Worm (Caenorhabditis elegans) whole organism, L1 larva: ENCODE measurements around the gene F11D11.12.

Source experiments
- C04F5.9 ChIP-seq: sonication (generic microtip); optimal IDR thresholded peaks from 2 replicates; lab custom pipeline; 2016; ENCODE audit warnings: missing genetic modification characterization, missing compliant biosample characterization
- F16B12.6 ChIP-seq: fragments of 150-350 bp; optimal IDR thresholded peaks from 2 replicates; lab custom pipeline; 2014; ENCODE audit warnings: missing biosample characterization, missing genetic modification characterization
- Y116A8C.19 ChIP-seq: sonication (generic microtip); optimal IDR thresholded peaks from 2 replicates; lab custom pipeline; 2016; ENCODE audit warnings: missing compliant biosample characterization, missing genetic modification characterization, borderline replicate concordance
- aha-1 ChIP-seq: fragments of 150-350 bp; optimal IDR thresholded peaks from 2 replicates; lab custom pipeline; 2014; ENCODE audit warnings: missing biosample characterization, missing genetic modification characterization
- alr-1 ChIP-seq: fragments of 200-800 bp; sonication (Bioruptor generic); optimal IDR thresholded peaks from 2 replicates; lab custom pipeline; 2018; ENCODE audit warnings: borderline replicate concordance, mild to moderate bottlenecking, missing genetic modification characterization, missing compliant biosample characterization
- aly-2 ChIP-seq: fragments of 150-350 bp; optimal IDR thresholded peaks from 2 replicates; lab custom pipeline; 2014; ENCODE audit warnings: missing biosample characterization, missing genetic modification characterization
- blmp-1 ChIP-seq: fragments of 150-350 bp; optimal IDR thresholded peaks from 2 replicates; lab custom pipeline; 2014; ENCODE audit warnings: missing biosample characterization, missing genetic modification characterization
- ceh-8 ChIP-seq: fragments of 200-800 bp; sonication (Bioruptor generic); optimal IDR thresholded peaks from 2 replicates; lab custom pipeline; 2018; ENCODE audit warnings: mild to moderate bottlenecking, missing genetic modification characterization, moderate library complexity, missing compliant biosample characterization
- ceh-82 ChIP-seq, 3 experiments: fragments of 150-350 bp in 1 of 3; sonication (generic microtip) in 2 of 3; optimal IDR thresholded peaks; 2 replicates each; lab custom pipeline; 2014 to 2017; ENCODE audit warnings: missing biosample characterization in 3 of 3, missing genetic modification characterization in 3 of 3
- ceh-88 ChIP-seq: fragments of 200-800 bp; sonication (Bioruptor generic); IDR thresholded peaks from 2 replicates; pipeline ENCODE4 v1.3.6; 2022; ENCODE audit warnings: missing genetic modification characterization, missing compliant biosample characterization
- ceh-90 ChIP-seq: sonication (generic microtip); optimal IDR thresholded peaks from 2 replicates; lab custom pipeline; 2016; ENCODE audit warnings: missing genetic modification characterization, missing compliant biosample characterization
- efl-1 ChIP-seq, 4 experiments: fragments of 150-350 bp; optimal IDR thresholded peaks in 3 of 4; peaks in 1 of 4; 1 replicate in 1 of 4; 2 replicates in 3 of 4; lab custom pipeline; 2014; ENCODE audit warnings: missing biosample characterization in 2 of 4, missing genetic modification characterization in 2 of 4, missing genetic modification reagents in 2 of 4
- efl-3 ChIP-seq: fragments of 200-800 bp; sonication (Bioruptor generic); optimal IDR thresholded peaks from 2 replicates; lab custom pipeline; 2018; ENCODE audit warnings: mild to moderate bottlenecking, missing genetic modification characterization, missing compliant biosample characterization
- egl-27 ChIP-seq, 2 experiments: fragments of 150-350 bp in 1 of 2; sonication (generic microtip); optimal IDR thresholded peaks; 3 replicates each; lab custom pipeline; 2017 to 2018; ENCODE audit warnings: missing biosample characterization in 2 of 2, missing genetic modification characterization in 2 of 2, missing genetic modification reagents in 2 of 2
- elt-3 ChIP-seq, 6 experiments: fragments of 150-350 bp in 1 of 6; sonication (generic microtip); optimal IDR thresholded peaks; 2 replicates each; lab custom pipeline; 2017 to 2018; ENCODE audit warnings: missing biosample characterization in 6 of 6, missing genetic modification characterization in 6 of 6, inconsistent platforms in 1 of 6
- fkh-10 ChIP-seq: sonication (generic microtip); optimal IDR thresholded peaks from 2 replicates; lab custom pipeline; 2017; ENCODE audit warnings: missing biosample characterization, missing genetic modification reagents, missing genetic modification characterization
- fkh-4 ChIP-seq: sonication (generic microtip); optimal IDR thresholded peaks from 2 replicates; lab custom pipeline; 2016; ENCODE audit warnings: missing compliant biosample characterization, missing genetic modification characterization, borderline replicate concordance
- fos-1 ChIP-seq: fragments of 150-350 bp; optimal IDR thresholded peaks from 2 replicates; lab custom pipeline; 2014; ENCODE audit warnings: missing biosample characterization, missing genetic modification characterization
- grh-1 ChIP-seq: fragments of 200-800 bp; sonication (Bioruptor generic); IDR thresholded peaks from 2 replicates; pipeline ENCODE4 v1.3.6; 2022; ENCODE audit warnings: missing genetic modification reagents, missing genetic modification characterization, missing compliant biosample characterization
- hlh-17 ChIP-seq: fragments of 200-800 bp; sonication (Bioruptor generic); optimal IDR thresholded peaks from 2 replicates; lab custom pipeline; 2018; ENCODE audit warnings: missing genetic modification characterization, mild to moderate bottlenecking, missing compliant biosample characterization, moderate library complexity, borderline replicate concordance
- hlh-4 ChIP-seq: sonication (generic microtip); optimal IDR thresholded peaks from 2 replicates; lab custom pipeline; 2016; ENCODE audit warnings: mild to moderate bottlenecking, missing genetic modification characterization, missing compliant biosample characterization
- hpl-2 ChIP-seq: fragments of 150-350 bp; optimal IDR thresholded peaks from 2 replicates; lab custom pipeline; 2014; ENCODE audit warnings: missing biosample characterization, missing genetic modification reagents, missing genetic modification characterization
- isw-1 ChIP-seq: fragments of 200-800 bp; sonication (Bioruptor generic); IDR thresholded peaks from 2 replicates; pipeline ENCODE4 v1.3.6; 2022; ENCODE audit warnings: missing genetic modification characterization, missing compliant biosample characterization
- jun-1 ChIP-seq: fragments of 150-350 bp; optimal IDR thresholded peaks from 2 replicates; lab custom pipeline; 2014; ENCODE audit warnings: missing biosample characterization, missing genetic modification reagents, missing genetic modification characterization
- lin-13 ChIP-seq: fragments of 150-350 bp; optimal IDR thresholded peaks from 2 replicates; lab custom pipeline; 2014; ENCODE audit warnings: missing biosample characterization, missing genetic modification reagents, missing genetic modification characterization
- lin-15B ChIP-seq: fragments of 150-350 bp; sonication (generic microtip); optimal IDR thresholded peaks from 3 replicates; lab custom pipeline; 2014; ENCODE audit warnings: missing biosample characterization, missing genetic modification characterization
- lin-39 ChIP-seq: fragments of 150-350 bp; optimal IDR thresholded peaks from 2 replicates; lab custom pipeline; 2014; ENCODE audit warnings: missing biosample characterization, missing genetic modification reagents, missing genetic modification characterization
- lir-3 ChIP-seq: sonication (generic microtip); optimal IDR thresholded peaks from 2 replicates; lab custom pipeline; 2016; ENCODE audit warnings: mild to moderate bottlenecking, missing genetic modification characterization, moderate library complexity, missing compliant biosample characterization; ENCODE audit not compliant: poor library complexity
- lsy-2 ChIP-seq, 2 experiments: fragments of 150-350 bp; optimal IDR thresholded peaks; 2 replicates each; lab custom pipeline; 2014; ENCODE audit warnings: missing biosample characterization in 2 of 2, missing genetic modification characterization in 2 of 2
- mdl-1 ChIP-seq, 2 experiments: fragments of 150-350 bp; optimal IDR thresholded peaks; 2 replicates each; lab custom pipeline; 2014 to 2017; ENCODE audit warnings: missing biosample characterization in 2 of 2, missing genetic modification characterization in 2 of 2, inconsistent platforms in 1 of 2
- mef-2 ChIP-seq: fragments of 150-350 bp; optimal IDR thresholded peaks from 2 replicates; lab custom pipeline; 2014; ENCODE audit warnings: missing biosample characterization, missing genetic modification characterization
- nhr-19 ChIP-seq: fragments of 200-800 bp; sonication (Bioruptor generic); conservative IDR thresholded peaks from 2 replicates; pipeline ENCODE4 v1.3.6; 2022; ENCODE audit warnings: missing genetic modification characterization, missing compliant biosample characterization
- nhr-20 ChIP-seq: sonication (generic microtip); optimal IDR thresholded peaks from 2 replicates; lab custom pipeline; 2016; ENCODE audit warnings: mild to moderate bottlenecking, missing genetic modification characterization, missing compliant biosample characterization
- nhr-47 ChIP-seq: sonication (generic microtip); optimal IDR thresholded peaks from 2 replicates; lab custom pipeline; 2016; ENCODE audit warnings: mild to moderate bottlenecking, missing genetic modification characterization, moderate library complexity, missing compliant biosample characterization
- nhr-71 ChIP-seq: sonication (generic microtip); optimal IDR thresholded peaks from 2 replicates; lab custom pipeline; 2016; ENCODE audit warnings: mild to moderate bottlenecking, missing genetic modification characterization, moderate library complexity, missing compliant biosample characterization
- nhr-84 ChIP-seq: sonication (generic microtip); optimal IDR thresholded peaks from 2 replicates; lab custom pipeline; 2017; ENCODE audit warnings: missing biosample characterization, missing genetic modification characterization
- nhr-90 ChIP-seq: sonication (generic microtip); optimal IDR thresholded peaks from 2 replicates; lab custom pipeline; 2016; ENCODE audit warnings: mild to moderate bottlenecking, missing genetic modification characterization, missing compliant biosample characterization; ENCODE audit not compliant: poor library complexity
- pag-3 ChIP-seq: sonication (generic microtip); optimal IDR thresholded peaks from 2 replicates; lab custom pipeline; 2017; ENCODE audit warnings: missing genetic modification characterization, mild to moderate bottlenecking, missing compliant biosample characterization, antibody characterized with exemption, borderline replicate concordance; ENCODE audit not compliant: insufficient read depth
- rnt-1 ChIP-seq: sonication (generic microtip); optimal IDR thresholded peaks from 2 replicates; lab custom pipeline; 2016; ENCODE audit warnings: mild to moderate bottlenecking, missing genetic modification characterization, moderate library complexity, missing compliant biosample characterization
- skn-1 ChIP-seq: fragments of 150-350 bp; optimal IDR thresholded peaks from 2 replicates; lab custom pipeline; 2014; ENCODE audit warnings: missing biosample characterization, missing genetic modification characterization
- snu-23 ChIP-seq: sonication (generic microtip); optimal IDR thresholded peaks from 2 replicates; lab custom pipeline; 2016; ENCODE audit warnings: missing genetic modification characterization, missing compliant biosample characterization
- sox-4 ChIP-seq: sonication (generic microtip); optimal IDR thresholded peaks from 2 replicates; lab custom pipeline; 2016; ENCODE audit warnings: missing genetic modification characterization, missing compliant biosample characterization
- sptf-1 ChIP-seq: fragments of 150-350 bp; optimal IDR thresholded peaks from 2 replicates; lab custom pipeline; 2014; ENCODE audit warnings: missing biosample characterization, missing genetic modification characterization
- tlp-1 ChIP-seq: fragments of 150-350 bp; optimal IDR thresholded peaks from 2 replicates; lab custom pipeline; 2014; ENCODE audit warnings: missing biosample characterization, missing genetic modification characterization
- unc-130 ChIP-seq: fragments of 150-350 bp; optimal IDR thresholded peaks from 2 replicates; lab custom pipeline; 2017; ENCODE audit warnings: missing biosample characterization, missing genetic modification characterization, inconsistent platforms
- unc-30 ChIP-seq: sonication (generic microtip); optimal IDR thresholded peaks from 2 replicates; lab custom pipeline; 2017; ENCODE audit warnings: missing biosample characterization, missing genetic modification characterization
- unc-62 ChIP-seq: fragments of 150-350 bp; optimal IDR thresholded peaks from 2 replicates; lab custom pipeline; 2014; ENCODE audit warnings: missing biosample characterization, missing genetic modification reagents, missing genetic modification characterization
- unc-98 ChIP-seq: fragments of 200-800 bp; sonication (Bioruptor generic); IDR thresholded peaks from 2 replicates; pipeline ENCODE4 v1.3.6; 2022; ENCODE audit warnings: missing genetic modification characterization, missing compliant biosample characterization
- vab-15 ChIP-seq: sonication (generic microtip); optimal IDR thresholded peaks from 2 replicates; lab custom pipeline; 2017; ENCODE audit warnings: missing genotype, mild to moderate bottlenecking, missing genetic modification characterization, missing compliant biosample characterization
- zip-4 ChIP-seq: fragments of 200-800 bp; sonication (Bioruptor generic); optimal IDR thresholded peaks from 2 replicates; lab custom pipeline; 2018; ENCODE audit warnings: mild to moderate bottlenecking, missing genetic modification characterization, moderate library complexity, missing compliant biosample characterization
- ztf-11 ChIP-seq, 2 experiments: sonication (generic microtip); optimal IDR thresholded peaks; 2 replicates each; lab custom pipeline; 2016 to 2017; ENCODE audit warnings: missing genetic modification characterization in 2 of 2, missing biosample characterization in 1 of 2, missing compliant biosample characterization in 1 of 2
- ztf-4 ChIP-seq: fragments of 150-350 bp; optimal IDR thresholded peaks from 2 replicates; lab custom pipeline; 2014; ENCODE audit warnings: missing biosample characterization, missing genetic modification characterization

Gene F11D11.12

DNA sequence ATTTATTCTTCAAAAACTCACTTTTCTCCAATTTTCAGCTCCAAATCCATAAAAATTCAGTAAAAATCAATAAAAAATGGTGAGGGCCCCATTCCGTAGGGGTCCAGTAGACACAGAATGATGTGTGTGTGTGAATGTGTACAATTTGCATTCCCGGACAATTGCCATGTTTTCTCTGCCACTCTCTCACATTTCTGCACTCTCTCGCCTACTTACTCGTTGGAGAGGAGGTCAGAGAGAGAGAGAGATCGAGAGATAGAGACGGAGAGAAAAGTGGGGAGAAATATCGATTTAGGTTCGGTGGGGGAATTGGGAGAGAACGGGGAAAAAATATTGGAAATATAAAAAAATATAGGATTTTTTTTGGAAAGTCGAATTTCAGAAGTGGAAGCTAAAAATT lies 26.9 kb downstream of the F11D11.12 start:
- TF ChIP-seq nhr-47 (peak; percentile 95), nhr-90 (tag; lab: Kevin White, UChicago) (peak; percentile 85), nhr-20 (tag; lab: Kevin White, UChicago) (peak; percentile 78), fkh-4 (no peak), ceh-8 (no peak), hlh-17 (no peak), C04F5.9 (tag; lab: Kevin White, UChicago) (no peak), mef-2 (no peak), ceh-82 (tag; optimal IDR thresholded peaks at IDR 0.05; lab: Kevin White, UChicago) (peak; percentile 75 to 90 (median 85)), unc-130 (tag; lab: Kevin White, UChicago) (no peak), fkh-10 (GFP tag; lab: Kevin White, UChicago) (no peak), unc-98 (GFP tag; lab: Robert Waterston, UW) (no peak), jun-1 (tag; lab: Kevin White, UChicago) (peak; percentile 70), ztf-11 (tag; optimal IDR thresholded peaks at IDR 0.05; lab: Kevin White, UChicago) (peak in 1 of 2 experiments; percentile 72), unc-30 (tag; lab: Kevin White, UChicago) (no peak), sox-4 (tag; lab: Kevin White, UChicago) (peak; percentile 37), lir-3 (tag; lab: Kevin White, UChicago) (no peak), isw-1 (GFP tag; lab: Robert Waterston, UW) (peak; percentile 64), hpl-2 (no peak), lin-15B (peak; percentile 25), lin-39 (tag; lab: Kevin White, UChicago) (peak; percentile 30), elt-3 (tag; optimal IDR thresholded peaks at IDR 0.05; lab: Kevin White, UChicago) (peak in 1 of 6 experiments; percentile 38), alr-1 (tag; lab: Kevin White, UChicago) (no peak), zip-4 (no peak), efl-3 (GFP tag; lab: Kevin White, UChicago) (no peak), hlh-4 (tag; lab: Kevin White, UChicago) (no peak), fos-1 (tag; lab: Kevin White, UChicago) (peak; percentile 75), skn-1 (peak; percentile 64), efl-1 (optimal IDR thresholded peaks at IDR 0.05; lab: Kevin White, UChicago) (peak; percentile 78 to 86), efl-1 (GFP tag; optimal IDR thresholded peaks at IDR 0.05 in 1 of 2; lab: Kevin White, UChicago) (peak; percentile 79 to 98), nhr-19 (peak; percentile 90), nhr-71 (tag; lab: Kevin White, UChicago) (peak; percentile 95), snu-23 (peak; percentile 94), ceh-90 (peak; percentile 13), aha-1 (tag; lab: Kevin White, UChicago) (no peak), ceh-88 (GFP tag; lab: Robert Waterston, UW) (no peak), mdl-1 (tag; optimal IDR thresholded peaks at IDR 0.05; lab: Kevin White, UChicago) (peak in 1 of 2 experiments; percentile 66), vab-15 (tag; lab: Kevin White, UChicago) (no peak), sptf-1 (no peak), aly-2 (tag; lab: Kevin White, UChicago) (no peak), nhr-84 (tag; lab: Kevin White, UChicago) (no peak), egl-27 (tag; optimal IDR thresholded peaks at IDR 0.05; lab: Kevin White, UChicago) (peak in 1 of 2 experiments; percentile 64), lsy-2 (tag; optimal IDR thresholded peaks at IDR 0.05; lab: Kevin White, UChicago) (peak; percentile 90 to 92), Y116A8C.19 (tag; lab: Kevin White, UChicago) (no peak), lin-13 (peak; percentile 57), blmp-1 (tag; lab: Kevin White, UChicago) (peak; percentile 11), tlp-1 (tag; lab: Kevin White, UChicago) (no peak), rnt-1 (tag; lab: Kevin White, UChicago) (no peak), pag-3 (tag; lab: Kevin White, UChicago) (no peak), grh-1 (peak; percentile 72), F16B12.6 (peak; percentile 58), unc-62 (GFP tag; lab: Kevin White, UChicago) (no peak), ztf-4 (no peak)
